Fruit fly (Drosophila melanogaster) S2 (cell line): Measurements from ENCODE around the gene RpS25.
A peak's percentile ranks its signal among the peaks of the same experiment; 100 is the strongest.

Experiments used
- CG8478 ChIP-seq: fragments of >200 bp; optimal IDR thresholded peaks from 2 replicates; lab custom pipeline; 2018
- CTCF ChIP-seq, 2 experiments: fragments of >200 bp; optimal IDR thresholded peaks; 2 replicates each; lab custom pipeline; 2018

dm6 chr3R:11211291-11212061, 4.6 kb downstream of the RpS25 start:
- TF ChIP-seq CG8478: no peak
- peak; percentile 31 to 42 for TF ChIP-seq CTCF (optimal IDR thresholded peaks at IDR 0.05; lab: Kevin White, UChicago)
